Fruit fly (Drosophila melanogaster): ENCODE results near the gene CG5892.
A peak's percentile ranks its signal among the peaks of the same experiment; 100 is the strongest.

The CG5892 gene

DNA sequence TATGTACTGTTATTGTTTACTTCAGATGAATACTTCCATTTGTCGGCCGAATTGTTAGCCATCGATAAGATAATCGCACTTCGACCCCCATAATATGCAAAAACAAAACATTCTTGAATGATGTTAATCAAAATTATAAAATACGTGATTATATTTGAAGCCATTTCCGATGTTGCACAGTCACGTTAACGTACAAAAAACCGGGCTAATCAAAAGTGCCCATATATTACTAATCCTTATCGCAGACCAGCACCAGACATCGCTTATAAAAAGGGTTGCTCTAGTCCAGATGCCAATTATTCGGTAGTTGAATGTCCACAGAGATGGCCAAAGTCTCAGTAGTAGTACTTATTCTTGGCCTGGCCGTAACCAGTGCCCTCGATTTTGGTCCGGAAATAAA, at the start of gene CG5892:
Gene CG5892 (plus strand): TSS at position 301 of the 400 bp plus-strand sequence.
- TF ChIP-seq EcR (GFP tag; optimal IDR thresholded peaks at IDR 0.05): no peak
- TF ChIP-seq pan (optimal IDR thresholded peaks at IDR 0.05): no peak
- TF ChIP-seq usp (GFP tag; optimal IDR thresholded peaks at IDR 0.05): no peak
- TF ChIP-seq CG8478 (optimal IDR thresholded peaks at IDR 0.05): no peak
- TF ChIP-seq psq (optimal IDR thresholded peaks at IDR 0.05): no peak
- no peak for TF ChIP-seq Dll (optimal IDR thresholded peaks at IDR 0.05)

DNA sequence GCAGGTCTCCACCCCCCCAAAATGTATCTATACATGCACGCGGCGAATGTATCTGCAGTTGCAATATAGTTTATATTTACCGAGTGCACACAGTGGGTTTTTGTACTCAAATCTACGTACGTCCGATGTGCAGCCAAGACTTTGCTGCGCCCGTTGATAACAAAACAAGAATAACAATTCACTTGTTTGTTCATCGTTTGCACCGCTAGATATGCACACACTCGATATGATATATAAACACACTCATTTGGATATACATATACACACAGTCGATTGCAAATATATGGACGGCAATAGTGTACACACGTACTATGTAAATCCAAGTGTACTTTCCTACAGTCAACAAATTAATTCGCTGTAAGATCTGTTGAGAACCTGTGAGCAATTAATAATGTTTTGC, 48.7 kb upstream of the CG5892 start:
- TF ChIP-seq psq (optimal IDR thresholded peaks at IDR 0.05): no peak
- no peak for TF ChIP-seq CG8478 (optimal IDR thresholded peaks at IDR 0.05)
- TF ChIP-seq usp (GFP tag; optimal IDR thresholded peaks at IDR 0.05): no peak
- no peak for TF ChIP-seq pan (optimal IDR thresholded peaks at IDR 0.05)
- TF ChIP-seq Dll (optimal IDR thresholded peaks at IDR 0.05): no peak
- no peak for TF ChIP-seq EcR (GFP tag; optimal IDR thresholded peaks at IDR 0.05)

DNA sequence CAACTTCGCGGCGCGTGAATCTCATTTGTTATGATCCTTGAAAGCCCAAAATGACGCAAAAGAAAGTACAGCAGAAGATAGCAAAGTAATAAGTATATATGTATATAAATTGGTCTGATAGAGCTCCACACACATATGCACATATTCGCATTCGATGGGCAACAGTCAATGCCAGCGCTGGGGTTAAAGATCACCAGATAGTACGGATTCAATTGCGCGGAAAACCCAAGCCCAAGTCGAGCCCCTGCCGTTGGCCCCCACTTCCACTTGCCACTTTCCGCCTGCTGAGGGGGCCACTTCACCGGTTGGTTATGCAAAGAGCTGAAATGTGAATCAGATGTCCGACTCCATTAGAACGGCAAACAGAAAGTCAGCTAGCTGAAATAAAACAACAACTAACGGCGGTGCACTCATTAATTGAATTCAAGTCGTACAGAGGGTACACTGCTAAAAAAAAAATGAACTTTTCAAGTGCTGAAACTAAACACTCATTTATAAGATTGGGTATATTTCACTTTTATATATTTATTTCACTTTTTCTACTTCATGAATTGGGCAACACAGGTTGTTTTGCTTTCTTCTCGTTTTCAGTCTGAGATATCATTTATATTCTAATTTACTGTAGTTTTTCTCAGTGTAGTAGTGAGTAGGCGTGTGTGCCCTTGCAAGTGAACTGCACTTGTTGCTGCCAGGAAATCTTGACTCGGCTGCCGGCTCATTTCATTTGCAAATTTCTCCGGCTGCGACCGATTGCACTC, 47.0 kb upstream of the CG5892 start:
- TF ChIP-seq usp (GFP tag; optimal IDR thresholded peaks at IDR 0.05): no peak
- no peak for TF ChIP-seq pan (optimal IDR thresholded peaks at IDR 0.05)
- no peak for TF ChIP-seq psq (optimal IDR thresholded peaks at IDR 0.05)
- TF ChIP-seq CG8478 (optimal IDR thresholded peaks at IDR 0.05): no peak
- no peak for TF ChIP-seq EcR (GFP tag; optimal IDR thresholded peaks at IDR 0.05)
- no peak for TF ChIP-seq Dll (optimal IDR thresholded peaks at IDR 0.05)

DNA sequence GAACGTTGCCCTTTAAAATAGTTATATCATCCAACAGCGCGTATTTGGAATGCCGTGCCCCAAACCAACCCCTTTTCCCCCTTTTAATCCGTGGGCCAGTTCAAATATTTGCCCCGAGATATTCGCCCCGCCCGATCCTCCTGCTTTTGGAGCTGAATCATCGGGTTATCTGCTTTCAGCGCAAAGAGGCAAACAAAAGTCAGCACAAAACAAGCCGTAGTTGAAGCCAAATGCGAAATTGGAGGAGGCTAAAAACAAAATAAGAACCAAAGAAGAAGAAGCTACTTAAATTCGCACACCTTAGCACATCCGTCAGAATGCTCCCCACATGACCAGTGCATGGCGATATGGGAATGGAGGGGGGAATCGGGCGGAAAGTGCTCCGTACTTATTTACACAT, 44.9 kb upstream of the CG5892 start:
- no peak for TF ChIP-seq pan (optimal IDR thresholded peaks at IDR 0.05)
- no peak for TF ChIP-seq EcR (GFP tag; optimal IDR thresholded peaks at IDR 0.05)
- no peak for TF ChIP-seq Dll (optimal IDR thresholded peaks at IDR 0.05)
- TF ChIP-seq usp (GFP tag; optimal IDR thresholded peaks at IDR 0.05): no peak
- TF ChIP-seq CG8478 (optimal IDR thresholded peaks at IDR 0.05): no peak
- TF ChIP-seq psq (optimal IDR thresholded peaks at IDR 0.05): no peak

DNA sequence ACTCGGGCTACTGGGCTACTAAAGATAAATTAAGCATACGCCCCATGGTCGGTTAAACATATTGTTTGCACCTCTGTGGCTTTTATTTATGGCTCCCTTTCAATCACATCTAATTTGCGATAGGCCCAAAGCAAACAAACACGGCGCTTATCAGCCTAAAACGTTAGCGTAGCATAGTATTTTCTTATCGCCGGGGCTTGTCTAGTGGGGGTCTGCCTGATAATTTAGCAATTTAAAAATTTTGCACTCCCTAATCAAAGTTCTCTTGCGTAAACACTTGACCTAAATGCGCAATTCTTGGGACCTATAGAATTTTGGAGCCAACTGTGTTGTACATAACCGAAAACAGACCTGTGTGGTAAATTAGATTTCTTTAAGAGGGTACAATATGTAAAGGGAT, 44.3 kb upstream of the CG5892 start:
- TF ChIP-seq psq (optimal IDR thresholded peaks at IDR 0.05) (no peak), pan (optimal IDR thresholded peaks at IDR 0.05) (no peak), Dll (optimal IDR thresholded peaks at IDR 0.05) (no peak), CG8478 (optimal IDR thresholded peaks at IDR 0.05) (no peak), EcR (GFP tag; optimal IDR thresholded peaks at IDR 0.05) (no peak), usp (GFP tag; optimal IDR thresholded peaks at IDR 0.05) (no peak)

DNA sequence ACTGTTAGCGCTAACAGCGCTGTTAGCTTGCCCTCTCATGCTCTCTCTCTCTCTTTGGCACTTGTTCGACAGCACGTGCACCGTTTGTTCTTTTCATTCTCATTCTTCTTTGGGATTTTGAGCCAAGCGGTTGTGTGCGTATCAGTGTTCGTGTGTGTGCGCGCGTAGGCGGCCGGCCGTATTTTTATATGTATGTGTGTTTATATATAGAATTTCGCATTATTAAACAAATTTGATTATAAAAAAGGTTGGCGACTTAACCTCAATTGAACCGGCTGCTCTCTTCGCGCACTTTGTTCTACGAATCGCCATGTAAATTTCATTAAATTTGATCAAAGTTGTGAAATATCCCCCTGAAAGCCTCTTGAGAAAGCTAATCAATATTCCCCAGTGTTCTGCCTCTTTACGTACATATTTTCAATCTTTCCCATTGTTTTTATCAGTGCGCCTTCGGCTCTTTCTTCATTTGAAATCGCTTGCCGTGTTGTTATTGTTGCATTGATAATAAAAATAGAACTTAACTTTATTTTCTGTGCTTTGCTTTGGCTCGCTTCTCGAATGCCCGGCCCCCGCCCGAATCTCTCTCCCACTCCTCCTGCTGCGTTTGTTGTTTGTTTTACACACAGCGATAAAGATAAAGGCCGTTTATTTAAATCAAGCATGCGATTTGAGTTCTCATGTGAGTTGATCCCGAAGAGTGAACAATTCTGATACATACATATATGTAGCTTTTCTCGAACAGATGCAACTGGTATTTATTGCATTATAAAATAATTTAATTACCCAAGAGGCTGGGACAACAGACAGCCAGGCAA, 43.1 kb upstream of the CG5892 start:
- TF ChIP-seq EcR (GFP tag; optimal IDR thresholded peaks at IDR 0.05): no peak
- no peak for TF ChIP-seq usp (GFP tag; optimal IDR thresholded peaks at IDR 0.05)
- no peak for TF ChIP-seq Dll (optimal IDR thresholded peaks at IDR 0.05)
- no peak for TF ChIP-seq pan (optimal IDR thresholded peaks at IDR 0.05)
- no peak for TF ChIP-seq CG8478 (optimal IDR thresholded peaks at IDR 0.05)
- TF ChIP-seq psq (optimal IDR thresholded peaks at IDR 0.05): no peak

DNA sequence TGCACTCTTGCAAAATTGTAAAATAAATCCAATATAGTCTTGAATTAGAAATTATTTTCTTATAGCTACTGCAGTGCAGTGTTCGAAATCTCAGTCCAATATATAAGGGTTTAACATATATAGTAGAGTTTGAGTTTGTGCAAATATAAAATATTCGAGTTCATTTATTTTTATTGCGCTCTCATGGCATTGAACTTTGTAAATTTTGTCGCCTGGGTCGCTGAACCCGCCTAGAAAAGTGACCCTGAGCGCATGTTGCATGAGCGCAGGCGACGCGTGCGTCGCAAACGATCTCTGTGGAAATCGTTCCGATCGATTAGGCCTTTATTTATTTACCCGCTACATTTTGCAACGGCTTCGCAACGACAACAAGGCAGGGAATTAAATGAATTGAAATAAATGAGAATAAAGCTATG, 42.5 kb upstream of the CG5892 start:
- TF ChIP-seq pan (optimal IDR thresholded peaks at IDR 0.05) (no peak), EcR (GFP tag; optimal IDR thresholded peaks at IDR 0.05) (peak in 1 of 2 experiments; percentile 43)

DNA sequence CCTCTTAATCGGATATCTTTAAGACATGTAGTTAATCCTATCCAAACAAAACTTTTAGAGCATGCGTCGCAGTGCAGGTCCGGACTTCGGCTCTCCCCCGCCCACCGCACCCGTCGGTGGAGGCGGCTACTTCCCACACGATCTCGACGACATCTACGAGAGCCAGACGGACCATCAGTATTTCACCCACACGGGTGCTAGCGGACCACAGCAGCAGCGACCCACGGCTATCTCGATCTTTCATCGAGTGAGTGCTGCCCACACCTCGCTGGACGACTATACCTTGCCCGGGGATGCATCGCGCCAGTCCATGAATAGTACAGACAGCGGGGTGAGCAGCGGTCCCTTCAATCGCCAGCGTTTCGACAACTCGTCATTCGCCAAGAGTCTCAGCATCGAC, 40.8 kb upstream of the CG5892 start:
- TF ChIP-seq EcR (GFP tag; optimal IDR thresholded peaks at IDR 0.05): no peak
- no peak for TF ChIP-seq usp (GFP tag; optimal IDR thresholded peaks at IDR 0.05)
- TF ChIP-seq CG8478 (optimal IDR thresholded peaks at IDR 0.05): no peak
- no peak for TF ChIP-seq psq (optimal IDR thresholded peaks at IDR 0.05)
- TF ChIP-seq Dll (optimal IDR thresholded peaks at IDR 0.05): no peak
- TF ChIP-seq pan (optimal IDR thresholded peaks at IDR 0.05): no peak

DNA sequence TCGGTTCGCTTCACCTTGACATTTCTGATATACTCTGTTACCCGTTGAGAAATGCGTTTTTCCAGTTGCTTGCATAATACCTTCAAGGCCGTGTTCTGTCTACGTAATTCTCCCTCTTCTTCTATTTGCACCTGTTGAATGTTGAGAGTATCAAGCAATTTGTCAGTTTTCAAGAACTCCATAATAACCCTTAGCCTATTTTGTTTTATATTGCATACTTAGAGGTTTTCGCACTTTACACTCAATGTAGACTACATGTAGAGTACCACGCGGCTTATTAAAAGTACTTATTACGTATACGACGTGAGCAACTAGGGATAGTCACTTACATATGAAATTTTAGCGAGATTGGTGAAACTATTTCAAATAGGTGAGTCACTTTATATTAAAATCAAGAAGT, 39.3 kb upstream of the CG5892 start:
- TF ChIP-seq usp (GFP tag; optimal IDR thresholded peaks at IDR 0.05) (no peak), psq (optimal IDR thresholded peaks at IDR 0.05) (no peak)

DNA sequence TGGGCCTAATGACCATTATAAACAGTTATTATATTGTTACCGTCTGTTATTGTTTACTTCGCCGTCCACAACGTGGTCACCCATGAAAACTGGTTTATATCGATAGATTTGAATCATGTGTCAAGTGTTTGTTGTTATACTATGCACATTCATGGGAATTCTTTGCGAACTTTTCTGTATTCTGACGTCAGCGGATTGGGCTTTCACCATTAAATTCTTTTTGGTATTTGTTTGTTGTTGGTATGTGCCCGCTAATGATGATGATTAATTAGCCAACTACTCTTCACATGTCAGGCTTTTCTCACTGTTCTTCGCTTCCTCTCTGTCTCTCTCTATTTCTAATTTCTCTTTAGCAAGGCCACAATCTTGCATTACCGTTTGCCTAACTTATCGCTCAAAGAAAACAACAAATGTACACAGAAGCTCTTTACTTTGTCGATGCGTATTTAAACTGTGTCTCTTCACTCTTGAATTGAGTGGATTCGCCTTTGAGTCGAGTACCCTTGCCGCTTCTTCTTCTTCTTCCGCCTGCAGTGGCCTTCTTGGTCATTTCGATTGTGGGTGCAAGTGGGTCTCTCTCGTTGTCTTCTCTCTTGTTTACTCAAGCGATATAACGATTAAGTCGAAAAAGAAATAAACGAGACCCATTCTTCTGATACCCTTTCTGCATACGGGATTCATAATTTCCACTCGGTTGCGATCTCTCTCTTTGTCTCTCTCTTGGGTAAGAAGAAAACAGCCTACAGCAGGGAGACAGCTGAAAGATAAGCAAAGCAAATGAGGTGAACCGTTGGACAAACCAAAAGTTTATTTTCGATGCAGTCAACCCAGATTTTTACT, 38.5 kb upstream of the CG5892 start:
- TF ChIP-seq usp (GFP tag; optimal IDR thresholded peaks at IDR 0.05) (no peak), psq (optimal IDR thresholded peaks at IDR 0.05) (no peak), Dll (optimal IDR thresholded peaks at IDR 0.05) (no peak), pan (optimal IDR thresholded peaks at IDR 0.05) (no peak), EcR (GFP tag; optimal IDR thresholded peaks at IDR 0.05) (no peak), CG8478 (optimal IDR thresholded peaks at IDR 0.05) (no peak)

DNA sequence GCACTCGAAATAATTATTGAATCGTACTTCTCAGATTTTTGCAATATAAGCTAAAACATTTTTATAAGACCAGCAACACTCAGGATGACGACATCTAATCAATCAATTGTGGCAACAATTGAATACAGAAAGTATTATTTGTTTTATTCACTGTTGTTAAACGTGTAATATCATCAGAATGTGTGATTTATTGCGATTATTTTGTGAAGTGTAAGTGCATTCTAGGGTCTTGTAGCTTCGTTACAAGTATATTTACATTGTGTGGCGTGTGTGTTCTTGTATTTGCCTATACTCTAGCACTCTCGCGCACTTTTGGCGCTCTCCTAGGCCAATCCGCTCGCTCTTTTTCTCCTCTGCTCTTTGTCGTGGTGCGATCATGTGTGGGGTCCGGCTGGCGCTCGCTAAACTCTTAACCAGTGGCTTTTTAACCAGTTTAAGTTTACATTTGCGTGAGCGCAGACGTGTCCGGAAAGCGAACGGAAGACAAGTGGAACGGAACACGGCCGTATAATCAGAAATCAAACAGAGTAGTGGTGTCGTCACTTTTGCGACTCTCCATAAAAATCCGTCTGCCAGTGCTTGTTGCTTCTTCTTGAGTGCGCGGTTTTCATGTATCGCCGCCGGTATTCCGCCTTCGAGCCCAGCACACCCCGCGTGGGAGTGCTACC, 37.8 kb upstream of the CG5892 start:
- TF ChIP-seq EcR (GFP tag; optimal IDR thresholded peaks at IDR 0.05) (no peak), CG8478 (optimal IDR thresholded peaks at IDR 0.05) (no peak)

Data from whole organism.